Worm (Caenorhabditis elegans) whole organism, L4/young adult: ENCODE measurements around the gene C30G4.4.

Source experiments
- W03F9.2 ChIP-seq: fragments of 150-350 bp; optimal IDR thresholded peaks from 2 replicates; lab custom pipeline; 2014; ENCODE audit warnings: missing biosample characterization, missing genetic modification characterization
- dao-5 ChIP-seq: sonication (generic microtip); optimal IDR thresholded peaks from 2 replicates; lab custom pipeline; 2016; ENCODE audit warnings: missing genotype, missing genetic modification characterization, moderate library complexity, missing compliant biosample characterization
- him-1 ChIP-seq: sonication (generic microtip); optimal IDR thresholded peaks from 2 replicates; lab custom pipeline; 2016; ENCODE audit warnings: missing genotype, missing genetic modification reagents, missing genetic modification characterization, missing compliant biosample characterization

- TF ChIP-seq dao-5 (tag; lab: Kevin White, UChicago) = no peak
- TF ChIP-seq W03F9.2 = no peak
- no peak for TF ChIP-seq him-1 (tag; lab: Kevin White, UChicago)
Observed at ce11 chrX:17072088-17072487, at the start of gene C30G4.4.
